Fruit fly (Drosophila melanogaster) whole organism: ENCODE results near the gene ArgRS-m.

ENCODE experiments used
- CG8478 ChIP-seq: fragments of >200 bp; optimal IDR thresholded peaks from 2 replicates; lab custom pipeline; 2018; ENCODE audit warnings: inconsistent platforms
- Dll ChIP-seq: fragments of >200 bp; optimal IDR thresholded peaks from 2 replicates; lab custom pipeline; 2017
- EcR ChIP-seq, 2 experiments: fragments of >200 bp; optimal IDR thresholded peaks; 2 replicates each; lab custom pipeline; 2017; ENCODE audit warnings: missing biosample characterization in 2 of 2, missing genetic modification characterization in 2 of 2, missing genetic modification reagents in 2 of 2
- pan ChIP-seq: fragments of >200 bp; optimal IDR thresholded peaks from 2 replicates; lab custom pipeline; 2017
- psq ChIP-seq: fragments of >200 bp; optimal IDR thresholded peaks from 2 replicates; lab custom pipeline; 2017
- usp ChIP-seq: fragments of >200 bp; optimal IDR thresholded peaks from 2 replicates; lab custom pipeline; 2017; ENCODE audit warnings: missing biosample characterization, missing genetic modification characterization, mixed read lengths

The ArgRS-m gene

DNA sequence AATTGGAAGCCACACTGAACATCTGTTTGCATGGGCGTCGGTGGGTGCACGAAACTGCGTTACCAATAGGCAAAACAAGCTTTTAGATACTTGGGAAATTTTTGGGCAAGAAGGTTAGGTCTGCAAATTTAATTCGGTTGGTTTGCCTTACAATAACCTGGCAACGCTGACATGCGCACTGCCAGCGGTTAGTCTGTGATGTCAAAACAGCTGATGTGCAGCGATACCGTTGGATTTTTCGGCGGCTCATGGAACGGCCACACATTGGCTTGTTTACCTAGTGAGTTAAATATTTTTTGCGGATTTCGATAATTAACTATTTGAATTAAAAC lies at the start of gene ArgRS-m:
Gene ArgRS-m, plus strand, starts transcription at position 187 of the 332 bp plus-strand sequence.
- TF ChIP-seq EcR (GFP tag; optimal IDR thresholded peaks at IDR 0.05; lab: Kevin White, UChicago) (no peak), psq (lab: Kevin White, UChicago) (no peak), usp (GFP tag; lab: Kevin White, UChicago) (no peak), Dll (no peak)

DNA sequence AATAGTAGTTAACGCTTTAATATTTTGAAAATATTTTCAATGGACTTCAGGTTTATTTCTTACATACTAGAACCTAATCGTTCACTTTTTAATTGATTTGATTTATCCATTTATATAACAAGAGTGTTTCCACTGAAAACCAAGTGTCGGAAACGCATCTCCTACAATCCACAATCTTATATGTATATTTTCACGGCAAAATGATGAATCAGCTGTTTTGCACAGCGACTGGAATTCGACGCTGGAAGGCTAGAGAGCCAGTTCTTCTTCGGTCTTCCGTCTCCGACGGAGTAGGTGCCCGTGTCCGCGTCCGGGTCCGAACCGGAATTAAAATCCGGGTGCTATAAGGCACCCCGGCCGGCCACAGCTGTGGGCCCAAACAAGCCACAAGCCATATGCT lies 2.4 kb upstream of the ArgRS-m start:
- TF ChIP-seq pan (no peak), Dll (no peak), EcR (GFP tag; optimal IDR thresholded peaks at IDR 0.05; lab: Kevin White, UChicago) (no peak), usp (GFP tag; lab: Kevin White, UChicago) (no peak), CG8478 (lab: Kevin White, UChicago) (no peak), psq (lab: Kevin White, UChicago) (no peak)

DNA sequence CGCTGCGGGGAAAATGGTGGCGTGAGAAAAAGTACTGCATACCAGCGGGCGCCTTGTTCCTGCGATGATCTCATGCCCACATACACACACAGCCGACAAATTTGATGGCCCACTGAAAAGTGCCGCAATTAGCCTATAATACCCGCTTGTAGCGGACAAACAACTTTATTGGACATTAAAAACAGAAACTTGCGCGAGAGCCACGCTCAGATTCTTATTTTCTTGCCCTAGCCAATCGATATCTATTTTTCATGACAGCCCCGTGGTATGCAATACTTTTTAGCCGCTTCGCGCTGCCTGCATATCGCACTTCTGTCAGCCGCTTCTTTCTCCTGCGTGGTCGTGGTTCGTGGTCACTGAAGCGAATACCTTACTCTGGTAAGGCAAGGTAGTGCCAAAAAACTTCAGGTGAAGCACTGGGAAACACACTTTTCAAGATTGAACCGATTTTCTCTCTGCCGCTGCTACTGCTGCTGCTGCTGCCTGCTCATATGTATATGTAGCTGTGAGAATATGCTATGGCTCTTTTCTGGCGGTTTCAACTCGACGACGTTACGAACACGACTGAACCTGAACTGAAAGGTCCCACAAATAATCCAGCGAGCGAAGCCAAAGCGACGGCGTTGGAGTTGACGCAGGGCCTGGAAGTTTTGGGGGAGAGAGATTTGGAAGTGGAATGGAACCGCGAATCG lies 532 bp upstream of the ArgRS-m start, which contains the start of gene CG17816:
Gene CG17816, minus strand, starts transcription at position 567 of the 692 bp plus-strand sequence.
- TF ChIP-seq usp (GFP tag; lab: Kevin White, UChicago) (no peak), psq (lab: Kevin White, UChicago) (no peak), EcR (GFP tag; optimal IDR thresholded peaks at IDR 0.05; lab: Kevin White, UChicago) (no peak), Dll (peak; percentile 26)

DNA sequence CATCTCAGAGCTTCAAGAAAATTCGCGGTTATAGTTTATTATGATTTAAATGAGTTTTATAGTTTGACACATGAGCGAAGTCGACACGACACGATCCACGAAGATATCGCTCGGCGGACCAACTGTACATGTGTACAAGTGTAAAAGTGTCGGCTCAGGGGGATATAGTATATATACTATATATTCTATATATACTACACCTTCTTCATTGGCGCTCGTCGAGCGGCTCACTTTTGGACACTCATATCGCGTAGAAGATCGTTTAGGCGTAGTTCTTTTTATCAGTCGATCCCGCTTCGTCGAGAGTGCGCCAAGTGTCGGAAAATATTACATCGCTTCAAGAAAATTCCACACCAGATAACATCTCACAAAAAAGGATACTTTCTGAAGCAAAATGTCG lies 4.2 kb downstream of the ArgRS-m start, which contains the start of gene wtrw:
Gene wtrw, plus strand, starts transcription at position 301 of the 400 bp plus-strand sequence.
- no peak for TF ChIP-seq Dll
- TF ChIP-seq usp (GFP tag; lab: Kevin White, UChicago) = no peak

DNA sequence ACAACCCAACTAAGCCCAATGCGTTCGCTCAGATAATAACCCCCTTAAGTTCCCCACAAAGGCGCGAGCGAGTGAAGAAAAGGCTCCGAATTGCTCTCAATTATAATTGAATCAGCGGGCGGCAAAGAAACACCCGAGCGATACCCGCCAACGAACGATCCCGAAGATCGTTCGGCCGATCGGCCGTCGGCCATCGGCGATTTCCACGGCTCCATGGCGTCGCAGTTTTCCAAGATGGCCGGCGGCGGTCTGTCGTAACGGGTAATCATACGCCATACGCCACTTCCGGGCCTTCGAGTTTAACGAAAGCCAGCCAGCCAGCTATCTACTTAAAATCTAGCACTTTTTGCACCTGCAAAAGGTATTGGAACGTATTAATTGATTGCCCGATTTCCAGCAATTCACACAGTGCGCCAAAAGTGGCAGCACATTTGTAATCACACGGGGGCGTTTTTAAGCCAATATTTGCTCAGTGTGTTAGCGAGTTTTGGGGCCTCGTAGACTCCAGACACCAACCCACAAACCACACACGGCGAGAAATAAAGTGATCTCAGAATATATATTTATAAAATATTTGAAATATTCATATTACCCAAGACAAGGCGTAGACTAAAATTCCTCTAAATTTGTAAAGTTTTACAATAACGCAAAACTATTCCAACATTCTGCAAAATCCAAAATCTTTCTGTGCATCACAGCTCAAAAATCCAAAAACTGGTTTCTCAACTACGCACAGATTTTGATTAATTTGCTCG lies 5.6 kb downstream of the ArgRS-m start:
- no peak for TF ChIP-seq EcR (GFP tag; optimal IDR thresholded peaks at IDR 0.05; lab: Kevin White, UChicago)
- TF ChIP-seq Dll = no peak
- no peak for TF ChIP-seq usp (GFP tag; lab: Kevin White, UChicago)
- TF ChIP-seq CG8478 (lab: Kevin White, UChicago) = no peak
- TF ChIP-seq pan = no peak
- TF ChIP-seq psq (lab: Kevin White, UChicago) = no peak

DNA sequence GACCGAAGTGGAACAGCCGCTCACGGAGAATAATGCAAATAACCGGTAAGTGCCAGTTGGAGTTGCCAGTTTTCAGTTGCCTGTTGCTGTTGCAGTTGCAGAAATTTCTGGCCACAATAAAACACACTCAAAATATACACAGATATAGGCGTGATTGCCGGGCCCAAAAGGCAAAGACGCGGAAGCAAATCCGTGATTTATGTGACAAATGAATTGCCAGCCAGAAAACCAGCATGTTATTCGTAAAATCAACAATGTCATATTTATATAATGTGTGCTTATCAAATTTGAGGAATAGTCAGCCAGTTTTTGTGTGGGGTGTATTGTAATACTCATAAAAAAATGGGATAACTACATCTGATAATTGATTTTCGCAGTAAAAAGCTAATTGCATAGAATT lies 7.7 kb downstream of the ArgRS-m start:
- TF ChIP-seq pan (no peak), usp (GFP tag; lab: Kevin White, UChicago) (no peak), CG8478 (lab: Kevin White, UChicago) (no peak), Dll (no peak), EcR (GFP tag; optimal IDR thresholded peaks at IDR 0.05; lab: Kevin White, UChicago) (no peak), psq (lab: Kevin White, UChicago) (no peak)

DNA sequence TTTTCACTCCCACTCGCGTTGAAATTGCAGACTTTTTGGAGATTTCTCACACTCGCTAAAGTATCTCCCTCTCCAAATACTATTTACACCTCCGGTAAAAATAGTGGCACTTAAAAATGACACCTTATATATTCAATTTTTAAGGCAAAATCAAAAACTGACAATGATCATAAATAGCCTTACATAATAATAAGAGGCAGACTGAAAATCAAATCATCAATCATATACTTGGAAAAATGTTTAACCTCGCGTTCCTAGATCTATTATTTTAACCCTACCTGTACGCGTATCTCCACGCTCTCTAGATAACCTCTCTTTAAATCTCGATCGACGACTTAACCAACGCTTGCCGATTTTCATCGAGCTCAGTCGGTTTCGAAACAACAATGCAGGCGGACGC lies 8.6 kb downstream of the ArgRS-m start:
- no peak for TF ChIP-seq Dll
- TF ChIP-seq EcR (GFP tag; optimal IDR thresholded peaks at IDR 0.05; lab: Kevin White, UChicago) = no peak
- TF ChIP-seq usp (GFP tag; lab: Kevin White, UChicago) = no peak
- TF ChIP-seq pan = no peak
- no peak for TF ChIP-seq CG8478 (lab: Kevin White, UChicago)
- no peak for TF ChIP-seq psq (lab: Kevin White, UChicago)

DNA sequence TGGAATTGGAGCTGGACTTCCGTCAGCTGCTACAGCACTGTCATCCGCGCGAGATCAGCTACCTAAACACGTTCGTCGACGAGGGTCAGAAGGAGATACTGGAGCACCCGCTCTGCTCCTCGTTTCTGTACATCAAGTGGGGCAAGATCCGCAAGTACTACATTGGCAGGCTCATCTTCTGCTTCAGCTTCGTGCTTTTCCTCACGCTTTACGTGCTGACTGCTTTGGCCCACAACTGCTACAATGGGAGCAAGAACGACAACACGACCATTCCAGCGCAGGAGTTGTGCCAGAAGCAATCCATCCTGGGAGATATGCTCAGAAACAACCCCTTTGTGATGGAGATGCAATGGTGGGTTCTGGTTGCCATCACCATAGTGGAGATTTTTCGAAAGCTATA lies 12.4 kb downstream of the ArgRS-m start:
- TF ChIP-seq EcR (GFP tag; optimal IDR thresholded peaks at IDR 0.05; lab: Kevin White, UChicago) (no peak), CG8478 (lab: Kevin White, UChicago) (no peak), pan (no peak), usp (GFP tag; lab: Kevin White, UChicago) (no peak), Dll (no peak), psq (lab: Kevin White, UChicago) (no peak)

DNA sequence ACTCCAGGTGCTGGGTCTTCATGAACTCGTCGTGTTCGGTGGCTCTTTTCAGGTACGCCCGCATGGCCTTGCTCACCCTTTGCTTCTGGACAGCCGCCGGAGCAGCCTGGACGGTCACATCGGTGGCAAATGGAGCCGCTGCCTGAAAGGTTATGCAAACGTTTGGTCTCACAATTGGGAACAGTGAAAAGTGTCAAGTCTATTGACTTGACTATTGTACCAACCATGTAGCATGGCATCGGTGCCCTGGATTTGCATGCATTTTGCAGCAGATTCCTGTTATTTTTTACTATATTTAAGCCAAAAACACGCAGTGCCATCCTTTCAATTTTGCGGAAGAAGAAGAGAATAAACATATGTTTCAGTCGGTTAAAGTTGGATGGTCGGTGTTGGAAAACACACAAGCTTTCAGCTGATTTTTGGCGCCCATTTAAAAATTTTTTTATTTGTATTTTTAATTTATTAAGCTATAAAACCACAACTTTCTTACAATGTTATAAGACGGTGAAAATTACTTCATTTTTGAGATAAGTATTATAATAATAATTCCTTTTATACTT lies 15.5 kb downstream of the ArgRS-m start, which contains the start of gene mRpS9:
Gene mRpS9, minus strand, starts transcription at position 355 of the 560 bp plus-strand sequence.
- no peak for TF ChIP-seq usp (GFP tag; lab: Kevin White, UChicago)
- TF ChIP-seq EcR (GFP tag; optimal IDR thresholded peaks at IDR 0.05; lab: Kevin White, UChicago) = no peak
- no peak for TF ChIP-seq pan
- no peak for TF ChIP-seq psq (lab: Kevin White, UChicago)
- TF ChIP-seq CG8478 (lab: Kevin White, UChicago) = no peak
- TF ChIP-seq Dll = no peak

DNA sequence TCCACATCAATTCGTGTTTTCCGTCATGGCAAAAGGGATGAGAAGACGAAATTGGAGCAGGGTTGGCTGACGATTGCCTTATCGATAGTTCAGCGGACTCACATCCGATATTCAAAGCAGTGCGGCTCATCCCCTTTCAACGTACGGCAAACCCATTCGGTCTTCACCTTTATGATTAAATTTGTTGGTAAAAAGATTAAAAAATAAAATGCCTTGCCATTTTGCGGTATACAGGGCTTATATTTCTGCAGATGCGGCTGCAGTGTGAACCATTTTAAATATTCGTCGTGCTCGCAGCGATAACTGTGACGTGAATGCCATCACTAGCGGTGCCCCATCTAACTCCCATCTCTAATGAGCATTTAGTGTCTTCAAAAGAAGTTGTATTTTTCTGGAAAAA lies 20.5 kb downstream of the ArgRS-m start, which contains the start of the genes Taf7 and EMC1:
Gene Taf7, plus strand, starts transcription at position 23 of the 400 bp plus-strand sequence.
Gene EMC1, minus strand, starts transcription at position 53 of the 400 bp plus-strand sequence.
- TF ChIP-seq EcR (GFP tag; optimal IDR thresholded peaks at IDR 0.05; lab: Kevin White, UChicago) (no peak), Dll (no peak), usp (GFP tag; lab: Kevin White, UChicago) (no peak), psq (lab: Kevin White, UChicago) (no peak), pan (no peak), CG8478 (lab: Kevin White, UChicago) (no peak)

DNA sequence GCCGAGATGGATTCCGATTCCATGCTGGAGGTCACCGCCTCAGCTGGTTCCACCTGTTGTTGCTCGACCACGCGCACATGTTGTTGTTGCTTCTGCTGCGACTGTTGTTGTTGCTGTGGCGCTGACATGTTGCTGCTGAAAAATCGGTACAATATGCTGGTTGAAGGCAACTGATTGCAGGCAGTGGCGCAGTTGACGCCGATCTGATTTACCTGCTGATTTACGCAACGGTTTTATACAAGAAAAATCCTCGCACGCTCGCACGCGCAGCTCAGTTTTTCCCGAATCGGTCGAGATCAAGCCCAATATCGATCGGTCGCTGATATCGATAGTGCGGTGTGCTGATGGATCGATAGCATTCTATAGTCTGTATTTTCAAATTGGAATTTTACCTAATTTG lies 24.6 kb downstream of the ArgRS-m start, which contains the start of gene Prat:
Gene Prat, minus strand, starts transcription at position 298 of the 400 bp plus-strand sequence.
- TF ChIP-seq psq (lab: Kevin White, UChicago) (no peak), EcR (GFP tag; optimal IDR thresholded peaks at IDR 0.05; lab: Kevin White, UChicago) (no peak), usp (GFP tag; lab: Kevin White, UChicago) (no peak), CG8478 (lab: Kevin White, UChicago) (no peak), pan (no peak), Dll (no peak)

DNA sequence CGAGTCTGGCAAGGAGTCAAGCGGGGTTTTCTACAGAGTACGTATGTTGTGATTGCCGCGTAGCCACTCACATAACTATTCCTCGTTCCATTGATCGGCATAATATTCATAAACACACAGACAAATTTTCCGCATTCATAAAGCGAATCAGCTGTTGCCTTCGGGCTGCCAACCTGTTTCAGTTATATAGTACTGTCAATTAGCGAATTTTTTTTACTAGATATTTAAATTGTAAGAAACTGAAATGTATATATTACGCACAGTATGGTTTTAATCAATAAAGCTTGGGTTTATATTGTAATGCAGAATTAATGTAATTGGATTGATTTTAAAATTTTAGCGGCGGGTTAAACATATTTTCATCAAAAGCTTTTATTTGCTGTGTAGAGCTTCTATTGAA lies 26.3 kb downstream of the ArgRS-m start, which contains the start of gene Rfk:
Gene Rfk, minus strand, starts transcription at position 152 of the 400 bp plus-strand sequence.
- TF ChIP-seq EcR (GFP tag; optimal IDR thresholded peaks at IDR 0.05; lab: Kevin White, UChicago) (no peak), usp (GFP tag; lab: Kevin White, UChicago) (no peak), pan (no peak), CG8478 (lab: Kevin White, UChicago) (no peak), psq (lab: Kevin White, UChicago) (no peak), Dll (no peak)
